Fruit fly (Drosophila melanogaster) whole organism, adult: ENCODE results near the gene Tsen2.

Experiments
- CG12768 ChIP-seq: fragments of 200-800 bp; sonication (Bioruptor generic); optimal IDR thresholded peaks from 2 replicates; lab custom pipeline; 2017; ENCODE audit warnings: missing biosample characterization, missing genetic modification characterization, mild to moderate bottlenecking, moderate library complexity, missing genetic modification reagents
- CG5204 ChIP-seq: fragments of 200-800 bp; sonication (Bioruptor generic); optimal IDR thresholded peaks from 2 replicates; lab custom pipeline; 2016; ENCODE audit warnings: missing biosample characterization, missing genetic modification characterization
- Clk ChIP-seq: fragments of 200-800 bp; sonication (Bioruptor generic); optimal IDR thresholded peaks from 2 replicates; lab custom pipeline; 2017; ENCODE audit warnings: missing biosample characterization, missing genetic modification characterization
- cic ChIP-seq: fragments of 200-800 bp; sonication (Bioruptor generic); optimal IDR thresholded peaks from 2 replicates; lab custom pipeline; 2017; ENCODE audit warnings: missing biosample characterization, mild to moderate bottlenecking, missing genetic modification characterization, moderate library complexity
- cnc ChIP-seq, 2 experiments: fragments of >200 bp; optimal IDR thresholded peaks; 2 replicates each; lab custom pipeline; 2017
- tj ChIP-seq: fragments of 200-800 bp; sonication (Bioruptor generic); optimal IDR thresholded peaks from 3 replicates; lab custom pipeline; 2017; ENCODE audit warnings: missing biosample characterization, mild to moderate bottlenecking, missing genetic modification characterization, moderate library complexity
- toe ChIP-seq: fragments of 200-800 bp; sonication (Bioruptor generic); optimal IDR thresholded peaks from 2 replicates; lab custom pipeline; 2016; ENCODE audit warnings: missing biosample characterization, missing genetic modification characterization

DNA sequence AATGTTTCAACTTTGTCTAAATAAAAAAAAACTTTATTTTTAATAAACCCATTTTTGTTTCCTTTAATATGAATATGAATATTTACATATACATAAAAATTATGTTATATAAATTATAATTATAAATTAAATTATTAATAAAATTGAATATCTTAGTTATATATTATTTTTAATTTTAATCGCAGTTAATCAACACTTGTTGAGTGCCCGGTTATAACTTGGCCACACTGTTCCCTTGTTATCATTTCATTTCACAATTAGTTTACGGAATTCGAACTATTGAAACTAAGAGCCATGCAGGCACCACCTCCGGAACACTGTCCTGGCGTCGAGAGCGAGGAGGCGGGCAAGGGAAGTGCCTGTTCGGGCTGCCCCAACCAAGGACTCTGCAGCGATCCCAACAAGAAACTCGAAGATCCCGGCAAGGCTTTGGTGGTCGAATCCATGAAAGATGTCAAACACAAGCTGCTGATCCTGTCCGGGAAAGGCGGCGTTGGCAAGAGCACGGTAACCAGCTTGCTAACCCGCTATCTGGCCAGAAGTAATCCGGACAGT is 2.8 kb downstream of the Tsen2 start, which contains the start of gene Nubp1:
- TF ChIP-seq cnc (optimal IDR thresholded peaks at IDR 0.05; lab: Kevin White, UChicago) (no peak), toe (GFP tag; lab: Kevin White, UChicago) (no peak), Clk (GFP tag; lab: Kevin White, UChicago) (no peak), CG12768 (no peak), CG5204 (GFP tag; lab: Kevin White, UChicago) (no peak), tj (GFP tag; lab: Kevin White, UChicago) (no peak), cic (GFP tag; lab: Kevin White, UChicago) (no peak)
